Worm (Caenorhabditis elegans): ENCODE measurements around the gene tcer-1.

Gene tcer-1

ce11 chrII:7053001-7053400 lies 3.1 kb upstream of the tcer-1 start, which contains the start of gene ZK1127.13:
TSS of gene ZK1127.13 (plus strand) at chrII:7053301.
- TF ChIP-seq mec-3 (tag; optimal IDR thresholded peaks at IDR 0.05; ENCODE audit: borderline replicate concordance) (no peak), ets-4 (tag; optimal IDR thresholded peaks at IDR 0.05) (no peak), elt-2 (tag; optimal IDR thresholded peaks at IDR 0.05) (no peak), ceh-9 (tag; optimal IDR thresholded peaks at IDR 0.05) (no peak), ama-1 (optimal IDR thresholded peaks at IDR 0.05) (no peak), sox-2 (GFP tag; IDR thresholded peaks at IDR 0.05) (no peak), unc-42 (tag; optimal IDR thresholded peaks at IDR 0.05) (no peak), ceh-34 (tag; optimal IDR thresholded peaks at IDR 0.05) (no peak), K02D7.2 (tag; optimal IDR thresholded peaks at IDR 0.05) (no peak), elt-4 (tag; optimal IDR thresholded peaks at IDR 0.05) (no peak), sox-4 (tag; optimal IDR thresholded peaks at IDR 0.05) (no peak), F13H6.1 (tag; optimal IDR thresholded peaks at IDR 0.05) (no peak), hlh-13 (GFP tag; optimal IDR thresholded peaks at IDR 0.05) (no peak), T23F11.4 (GFP tag; optimal IDR thresholded peaks at IDR 0.05) (no peak), pax-1 (tag; optimal IDR thresholded peaks at IDR 0.05) (no peak), K09A11.1 (tag; optimal IDR thresholded peaks at IDR 0.05; ENCODE audit: insufficient read depth) (no peak), ceh-45 (GFP tag; IDR thresholded peaks at IDR 0.05) (no peak), npax-4 (tag; optimal IDR thresholded peaks at IDR 0.05) (no peak), tbx-2 (tag; optimal IDR thresholded peaks at IDR 0.05) (no peak), Y22D7AL.16 (tag; optimal IDR thresholded peaks at IDR 0.05) (no peak)

ce11 chrII:7051778-7052177 lies 1.9 kb upstream of the tcer-1 start, which contains the start of gene ZK1127.12:
TSS of gene ZK1127.12 (plus strand) at chrII:7052078.
- TF ChIP-seq tbx-7 (tag; optimal IDR thresholded peaks at IDR 0.05) (no peak), mec-3 (tag; optimal IDR thresholded peaks at IDR 0.05; ENCODE audit: borderline replicate concordance) (no peak), sox-4 (tag; optimal IDR thresholded peaks at IDR 0.05) (no peak), ceh-14 (tag; optimal IDR thresholded peaks at IDR 0.05) (no peak), npax-4 (tag; optimal IDR thresholded peaks at IDR 0.05) (no peak)

DNA sequence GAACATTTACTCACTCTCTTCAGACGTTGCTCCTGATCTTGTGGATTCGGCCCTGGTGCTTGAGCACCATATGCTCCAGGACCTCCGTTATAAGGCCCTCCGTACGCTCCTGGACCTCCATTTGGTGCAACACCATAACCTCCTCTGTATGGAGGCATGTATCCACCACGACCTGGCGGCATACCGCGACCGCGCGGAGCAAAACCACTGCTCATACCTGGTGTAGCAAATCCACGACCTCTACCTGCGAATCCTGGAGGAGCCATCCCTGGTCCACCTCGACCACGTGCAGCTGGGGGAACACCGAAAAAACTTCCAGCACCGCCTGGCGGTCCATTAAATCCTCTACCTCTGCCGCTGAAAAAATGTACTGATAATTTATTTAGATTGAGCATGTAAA lies 401 bp downstream of the tcer-1 start:
- TF ChIP-seq C08G9.2 (tag; optimal IDR thresholded peaks at IDR 0.05) = no peak
- TF ChIP-seq pha-4 (tag; optimal IDR thresholded peaks at IDR 0.05) = no peak
- no peak for TF ChIP-seq ceh-48 (tag; optimal IDR thresholded peaks at IDR 0.05)
- TF ChIP-seq mec-3 (tag; optimal IDR thresholded peaks at IDR 0.05; ENCODE audit: borderline replicate concordance) = no peak
- TF ChIP-seq ceh-24 (tag; optimal IDR thresholded peaks at IDR 0.05) = no peak
- no peak for TF ChIP-seq hlh-6 (tag; optimal IDR thresholded peaks at IDR 0.05)
- TF ChIP-seq fkh-10 (GFP tag; optimal IDR thresholded peaks at IDR 0.05) = no peak
- no peak for TF ChIP-seq ceh-2 (tag; optimal IDR thresholded peaks at IDR 0.05)
- TF ChIP-seq pag-3 (tag; optimal IDR thresholded peaks at IDR 0.05; ENCODE audit: borderline replicate concordance) = no peak
- TF ChIP-seq ama-1 (optimal IDR thresholded peaks at IDR 0.05) = no peak
- TF ChIP-seq tbx-7 (tag; optimal IDR thresholded peaks at IDR 0.05) = no peak
- TF ChIP-seq zip-5 (tag; optimal IDR thresholded peaks at IDR 0.05) = no peak
- no peak for TF ChIP-seq tbx-2 (tag; optimal IDR thresholded peaks at IDR 0.05)
- no peak for TF ChIP-seq nhr-232 (tag; optimal IDR thresholded peaks at IDR 0.05)
- TF ChIP-seq rnt-1 (tag; optimal IDR thresholded peaks at IDR 0.05) = no peak
- no peak for TF ChIP-seq lim-6 (tag; optimal IDR thresholded peaks at IDR 0.05)
- TF ChIP-seq pqm-1 (tag; optimal IDR thresholded peaks at IDR 0.05) = no peak
- TF ChIP-seq ceh-22 (tag; optimal IDR thresholded peaks at IDR 0.05) = no peak

DNA sequence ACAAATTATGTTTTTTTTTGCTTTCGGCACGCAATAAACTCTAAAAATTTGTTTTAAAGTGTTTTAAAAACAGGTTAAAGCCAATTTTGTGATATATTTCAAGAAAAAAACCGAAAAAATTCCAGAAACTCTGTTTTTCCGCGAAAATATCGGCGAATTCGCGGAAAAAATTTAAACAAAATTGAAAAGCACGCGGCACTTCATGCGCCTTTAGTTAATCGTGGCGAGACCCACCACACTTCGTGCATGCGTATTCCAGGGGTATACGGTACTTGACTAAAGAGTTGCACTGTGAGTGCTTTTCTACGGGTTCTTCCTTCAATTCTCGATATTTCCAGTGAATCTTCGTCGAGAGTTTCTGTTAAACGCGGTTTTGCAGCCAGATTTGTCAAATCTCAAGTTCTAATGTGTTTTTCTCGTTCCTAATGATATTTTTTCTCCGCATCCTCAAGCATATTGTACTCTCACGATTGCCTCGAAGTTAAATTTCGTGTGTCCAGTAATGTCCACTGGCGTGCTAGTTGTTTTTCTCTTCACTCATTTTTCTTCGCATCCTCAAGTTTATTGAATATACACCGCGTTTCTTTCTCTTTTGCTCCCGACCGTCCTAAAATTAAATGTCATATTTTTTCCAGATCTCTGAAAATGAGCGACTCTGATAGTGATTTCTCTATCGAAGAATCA lies 12.1 kb downstream of the tcer-1 start, which contains the start of gene cin-4:
cin-4 (plus strand) TSS at position 634 of the 684 bp plus-strand sequence.
- TF ChIP-seq sox-4 (tag; optimal IDR thresholded peaks at IDR 0.05) (no peak), unc-55 (GFP tag; optimal IDR thresholded peaks at IDR 0.05) (no peak)

Data from whole organism, late embryonic.